Worm (Caenorhabditis elegans) whole organism, young adult: ENCODE results near the gene F48D6.4.

Experiments
- B0019.2 ChIP-seq: fragments of 200-800 bp; sonication (Bioruptor generic); conservative IDR thresholded peaks from 2 replicates; pipeline ENCODE4 v1.3.6; 2022; ENCODE audit warnings: missing genetic modification reagents, missing genetic modification characterization, missing compliant biosample characterization
- C06A6.2 ChIP-seq: fragments of 200-800 bp; sonication (Bioruptor generic); conservative IDR thresholded peaks from 2 replicates; pipeline ENCODE4 v1.3.6; 2022; ENCODE audit warnings: missing genetic modification characterization, missing compliant biosample characterization
- D2030.7 ChIP-seq: fragments of 200-800 bp; sonication (Bioruptor generic); IDR thresholded peaks from 2 replicates; pipeline ENCODE4 v1.3.6; 2022; ENCODE audit warnings: missing genetic modification reagents, missing genetic modification characterization, missing compliant biosample characterization
- F22D6.2 ChIP-seq: sonication (generic microtip); optimal IDR thresholded peaks from 2 replicates; lab custom pipeline; 2016; ENCODE audit warnings: mild to moderate bottlenecking, missing genetic modification characterization, missing compliant biosample characterization
- F49E8.2 ChIP-seq: sonication (generic microtip); optimal IDR thresholded peaks from 3 replicates; lab custom pipeline; 2017; ENCODE audit warnings: missing genetic modification characterization, mild to moderate bottlenecking, missing compliant biosample characterization, antibody characterized with exemption, moderate library complexity; ENCODE audit not compliant: insufficient read depth
- F57A8.1 ChIP-seq: fragments of 200-800 bp; sonication (Bioruptor generic); optimal IDR thresholded peaks from 2 replicates; lab custom pipeline; 2018; ENCODE audit warnings: mild to moderate bottlenecking, missing genetic modification characterization, moderate library complexity, missing compliant biosample characterization
- Y53F4B.3 ChIP-seq: fragments of 200-800 bp; sonication (Bioruptor generic); IDR thresholded peaks from 2 replicates; pipeline ENCODE4 v1.3.6; 2022; ENCODE audit warnings: missing genetic modification reagents, missing genetic modification characterization, missing compliant biosample characterization
- Y53G8AR.9 ChIP-seq: fragments of 200-800 bp; sonication (Bioruptor generic); conservative IDR thresholded peaks from 2 replicates; pipeline ENCODE4 v1.3.6; 2022; ENCODE audit warnings: missing genetic modification reagents, missing genetic modification characterization, missing compliant biosample characterization
- Y56A3A.18 ChIP-seq: fragments of 200-800 bp; sonication (Bioruptor generic); IDR thresholded peaks from 2 replicates; pipeline ENCODE4 v1.3.6; 2022; ENCODE audit warnings: missing genetic modification reagents, missing genetic modification characterization, missing compliant biosample characterization
- Y67H2A.10 ChIP-seq: fragments of 200-800 bp; sonication (Bioruptor generic); conservative IDR thresholded peaks from 2 replicates; pipeline ENCODE4 v1.3.6; 2022; ENCODE audit warnings: missing genetic modification reagents, missing genetic modification characterization, missing compliant biosample characterization
- ZK185.1 ChIP-seq: sonication (generic microtip); optimal IDR thresholded peaks from 2 replicates; lab custom pipeline; 2016; ENCODE audit warnings: mild to moderate bottlenecking, missing genetic modification characterization, missing compliant biosample characterization; ENCODE audit not compliant: poor library complexity, severe bottlenecking
- akir-1 ChIP-seq: fragments of 200-800 bp; sonication (Bioruptor generic); optimal IDR thresholded peaks from 2 replicates; lab custom pipeline; 2018; ENCODE audit warnings: mild to moderate bottlenecking, missing genetic modification characterization, moderate library complexity, missing compliant biosample characterization
- athp-1 ChIP-seq: sonication (generic microtip); optimal IDR thresholded peaks from 2 replicates; lab custom pipeline; 2017; ENCODE audit warnings: mild to moderate bottlenecking, missing genetic modification characterization, missing compliant biosample characterization
- attf-5 ChIP-seq: fragments of 200-800 bp; sonication (Bioruptor generic); optimal IDR thresholded peaks from 2 replicates; lab custom pipeline; 2018; ENCODE audit warnings: mild to moderate bottlenecking, missing genetic modification characterization, missing compliant biosample characterization
- ccch-3 ChIP-seq: fragments of 200-800 bp; sonication (Bioruptor generic); optimal IDR thresholded peaks from 2 replicates; lab custom pipeline; 2018; ENCODE audit warnings: mild to moderate bottlenecking, missing genetic modification characterization, missing compliant biosample characterization
- ceh-79 ChIP-seq: sonication (generic microtip); optimal IDR thresholded peaks from 2 replicates; lab custom pipeline; 2017; ENCODE audit warnings: mild to moderate bottlenecking, missing genetic modification characterization, missing compliant biosample characterization
- ceh-91 ChIP-seq: fragments of 200-800 bp; sonication (Bioruptor generic); IDR thresholded peaks from 2 replicates; pipeline ENCODE4 v1.3.6; 2022; ENCODE audit warnings: missing genetic modification reagents, missing genetic modification characterization, missing compliant biosample characterization
- ets-4 ChIP-seq: fragments of 200-800 bp; sonication (Bioruptor generic); optimal IDR thresholded peaks from 2 replicates; lab custom pipeline; 2018; ENCODE audit warnings: mild to moderate bottlenecking, missing genetic modification characterization, missing compliant biosample characterization
- fkh-3 ChIP-seq: sonication (generic microtip); optimal IDR thresholded peaks from 2 replicates; lab custom pipeline; 2016; ENCODE audit warnings: mild to moderate bottlenecking, missing genetic modification characterization, missing compliant biosample characterization
- him-1 ChIP-seq: sonication (generic microtip); optimal IDR thresholded peaks from 2 replicates; lab custom pipeline; 2016; ENCODE audit warnings: missing genotype, missing genetic modification reagents, missing genetic modification characterization, missing compliant biosample characterization
- hmg-1.2 ChIP-seq: fragments of 200-800 bp; sonication (Bioruptor generic); IDR thresholded peaks from 2 replicates; pipeline ENCODE4 v1.3.6; 2022; ENCODE audit warnings: missing genetic modification reagents, missing genetic modification characterization, missing compliant biosample characterization
- hmg-20 ChIP-seq: fragments of 200-800 bp; sonication (Bioruptor generic); IDR thresholded peaks from 2 replicates; pipeline ENCODE4 v1.3.6; 2022; ENCODE audit warnings: missing genetic modification reagents, missing genetic modification characterization, missing compliant biosample characterization
- hrde-1 ChIP-seq: sonication (generic microtip); optimal IDR thresholded peaks from 2 replicates; lab custom pipeline; 2016; ENCODE audit warnings: missing genetic modification characterization, mild to moderate bottlenecking, missing compliant biosample characterization, moderate library complexity, missing genotype, missing genetic modification reagents, borderline replicate concordance
- hsf-1 ChIP-seq: fragments of 200-800 bp; sonication (Bioruptor generic); IDR thresholded peaks from 2 replicates; pipeline ENCODE4 v1.3.6; 2022; ENCODE audit warnings: missing genetic modification reagents, missing genetic modification characterization, missing compliant biosample characterization
- let-526 ChIP-seq: fragments of 200-800 bp; sonication (Bioruptor generic); IDR thresholded peaks from 2 replicates; pipeline ENCODE4 v1.3.6; 2022; ENCODE audit warnings: missing genetic modification reagents, missing genetic modification characterization, missing compliant biosample characterization
- lin-26 ChIP-seq: fragments of 200-800 bp; sonication (Bioruptor generic); IDR thresholded peaks from 2 replicates; pipeline ENCODE4 v1.3.6; 2022; ENCODE audit warnings: missing genetic modification reagents, missing genetic modification characterization, missing compliant biosample characterization
- lin-40 ChIP-seq: sonication (generic microtip); optimal IDR thresholded peaks from 2 replicates; lab custom pipeline; 2016; ENCODE audit warnings: missing genetic modification characterization, mild to moderate bottlenecking, missing compliant biosample characterization, missing genotype, missing genetic modification reagents
- lsl-1 ChIP-seq: fragments of 200-800 bp; sonication (Bioruptor generic); optimal IDR thresholded peaks from 2 replicates; lab custom pipeline; 2018; ENCODE audit warnings: mild to moderate bottlenecking, missing genetic modification characterization, moderate library complexity, missing compliant biosample characterization
- madf-3 ChIP-seq: fragments of 200-800 bp; sonication (Bioruptor generic); IDR thresholded peaks from 2 replicates; pipeline ENCODE4 v1.3.6; 2022; ENCODE audit warnings: missing genetic modification reagents, missing genetic modification characterization, missing compliant biosample characterization
- mcd-1 ChIP-seq: fragments of 200-800 bp; sonication (Bioruptor generic); IDR thresholded peaks from 2 replicates; pipeline ENCODE4 v1.3.6; 2022; ENCODE audit warnings: missing genetic modification reagents, missing genetic modification characterization, missing compliant biosample characterization
- mes-4 ChIP-seq: sonication (generic microtip); optimal IDR thresholded peaks from 2 replicates; lab custom pipeline; 2016; ENCODE audit warnings: missing genotype, missing genetic modification characterization, missing compliant biosample characterization
- mxl-1 ChIP-seq: sonication (generic microtip); optimal IDR thresholded peaks from 2 replicates; lab custom pipeline; 2016; ENCODE audit warnings: missing genetic modification characterization, missing compliant biosample characterization
- nfya-1 ChIP-seq: sonication (generic microtip); optimal IDR thresholded peaks from 2 replicates; lab custom pipeline; 2017; ENCODE audit warnings: antibody characterized with exemption, missing compliant biosample characterization, missing genetic modification characterization, borderline replicate concordance; ENCODE audit not compliant: insufficient read depth
- nfyb-1 ChIP-seq: fragments of 200-800 bp; sonication (Bioruptor generic); IDR thresholded peaks from 2 replicates; pipeline ENCODE4 v1.3.6; 2022; ENCODE audit warnings: missing genetic modification reagents, missing genetic modification characterization, missing compliant biosample characterization
- nhr-27 ChIP-seq: fragments of 200-800 bp; sonication (Bioruptor generic); optimal IDR thresholded peaks from 2 replicates; lab custom pipeline; 2018; ENCODE audit warnings: mild to moderate bottlenecking, missing genetic modification characterization, moderate library complexity, missing compliant biosample characterization
- nhr-90 ChIP-seq: sonication (generic microtip); optimal IDR thresholded peaks from 2 replicates; lab custom pipeline; 2016; ENCODE audit warnings: missing genotype, mild to moderate bottlenecking, missing genetic modification characterization, missing compliant biosample characterization
- pbrm-1 ChIP-seq: fragments of 200-800 bp; sonication (Bioruptor generic); IDR thresholded peaks from 2 replicates; pipeline ENCODE4 v1.3.6; 2022; ENCODE audit warnings: missing genetic modification reagents, missing genetic modification characterization, missing compliant biosample characterization
- snpc-1.1 ChIP-seq: sonication (generic microtip); optimal IDR thresholded peaks from 2 replicates; lab custom pipeline; 2017; ENCODE audit warnings: missing genetic modification characterization, mild to moderate bottlenecking, missing compliant biosample characterization, antibody characterized with exemption, moderate library complexity, missing genotype, missing genetic modification reagents; ENCODE audit not compliant: insufficient read depth
- snpc-1.3 ChIP-seq: sonication (generic microtip); optimal IDR thresholded peaks from 2 replicates; lab custom pipeline; 2017; ENCODE audit warnings: missing genetic modification characterization, mild to moderate bottlenecking, missing compliant biosample characterization, antibody characterized with exemption, moderate library complexity, missing genotype, missing genetic modification reagents; ENCODE audit not compliant: insufficient read depth
- snpc-3.4 ChIP-seq: sonication (generic microtip); optimal IDR thresholded peaks from 2 replicates; lab custom pipeline; 2017; ENCODE audit warnings: missing genetic modification characterization, mild to moderate bottlenecking, missing compliant biosample characterization, antibody characterized with exemption, moderate library complexity, missing genotype, missing genetic modification reagents
- tlf-1 ChIP-seq: fragments of 200-800 bp; sonication (Bioruptor generic); optimal IDR thresholded peaks from 2 replicates; lab custom pipeline; 2018; ENCODE audit warnings: mild to moderate bottlenecking, missing genetic modification characterization, missing compliant biosample characterization
- unc-62 ChIP-seq: fragments of 150-350 bp; optimal IDR thresholded peaks from 2 replicates; lab custom pipeline; 2014; ENCODE audit warnings: missing biosample characterization, missing genetic modification reagents, missing genetic modification characterization
- xnd-1 ChIP-seq: sonication (generic microtip); optimal IDR thresholded peaks from 2 replicates; lab custom pipeline; 2016; ENCODE audit warnings: missing genotype, missing genetic modification reagents, missing genetic modification characterization, missing compliant biosample characterization
- zim-3 ChIP-seq: sonication (generic microtip); optimal IDR thresholded peaks from 2 replicates; lab custom pipeline; 2017; ENCODE audit warnings: mild to moderate bottlenecking, missing genetic modification characterization, moderate library complexity, missing compliant biosample characterization
- ztf-25 ChIP-seq: fragments of 200-800 bp; sonication (Bioruptor generic); IDR thresholded peaks from 2 replicates; pipeline ENCODE4 v1.3.6; 2022; ENCODE audit warnings: missing genetic modification reagents, missing genetic modification characterization, missing compliant biosample characterization
- ztf-26 ChIP-seq: sonication (generic microtip); optimal IDR thresholded peaks from 2 replicates; lab custom pipeline; 2017; ENCODE audit warnings: missing genetic modification characterization, missing compliant biosample characterization
- ztf-3 ChIP-seq: fragments of 200-800 bp; sonication (Bioruptor generic); optimal IDR thresholded peaks from 2 replicates; lab custom pipeline; 2018; ENCODE audit warnings: mild to moderate bottlenecking, missing genetic modification characterization, missing compliant biosample characterization
- ztf-6 ChIP-seq: fragments of 200-800 bp; sonication (Bioruptor generic); IDR thresholded peaks from 2 replicates; pipeline ENCODE4 v1.3.6; 2022; ENCODE audit warnings: missing genetic modification reagents, missing genetic modification characterization, missing compliant biosample characterization

F48D6.4 gene

ce11 chrX:4209131-4209530, 37.9 kb downstream of the F48D6.4 start:
- TF ChIP-seq ztf-6 (GFP tag; lab: Robert Waterston, UW): peak; percentile 96
- peak; percentile 87 for TF ChIP-seq ccch-3 (GFP tag; lab: Kevin White, UChicago)
- peak; percentile 98 for TF ChIP-seq nfyb-1 (GFP tag; lab: Robert Waterston, UW)
- peak; percentile 97 for TF ChIP-seq hmg-20 (GFP tag; lab: Robert Waterston, UW)
- TF ChIP-seq snpc-1.3 (tag; lab: Kevin White, UChicago): peak; percentile 75
- TF ChIP-seq xnd-1 (tag; lab: Kevin White, UChicago): no peak
- no peak for TF ChIP-seq lsl-1
- TF ChIP-seq ztf-3 (GFP tag; lab: Kevin White, UChicago): peak; percentile 90
- TF ChIP-seq nhr-90 (tag; lab: Kevin White, UChicago): peak; percentile 91
- no peak for TF ChIP-seq mxl-1 (tag; lab: Kevin White, UChicago)
- no peak for TF ChIP-seq hrde-1 (tag; lab: Kevin White, UChicago)
- TF ChIP-seq Y53G8AR.9 (GFP tag; lab: Robert Waterston, UW): peak; percentile 99
- no peak for TF ChIP-seq snpc-1.1 (tag; lab: Kevin White, UChicago)
- TF ChIP-seq lin-26 (GFP tag; lab: Robert Waterston, UW): peak; percentile 86
- TF ChIP-seq ceh-91: peak; percentile 22; the same call in 1 of the 2 replicates
- peak; percentile 100 for TF ChIP-seq lin-40 (tag; lab: Kevin White, UChicago)
- TF ChIP-seq zim-3: peak; percentile 71
- peak; percentile 97 for TF ChIP-seq pbrm-1
- peak; percentile 100 for TF ChIP-seq ztf-26
- peak; percentile 90 for TF ChIP-seq hmg-1.2 (GFP tag; lab: Robert Waterston, UW)
- TF ChIP-seq hsf-1 (GFP tag; lab: Robert Waterston, UW): 0 out of 2 replicates have a peak, but pooled peaks have one; percentile 28
- peak; percentile 98 for TF ChIP-seq C06A6.2 (GFP tag; lab: Robert Waterston, UW)
- peak; percentile 90 for TF ChIP-seq ets-4 (GFP tag; lab: Kevin White, UChicago)
- TF ChIP-seq ZK185.1: peak; percentile 98
- peak; percentile 6 for TF ChIP-seq F49E8.2 (tag; lab: Kevin White, UChicago)
- TF ChIP-seq snpc-3.4: peak; percentile 12
- TF ChIP-seq ceh-79 (tag; lab: Kevin White, UChicago): peak; percentile 57
- peak; percentile 100 for TF ChIP-seq Y56A3A.18 (GFP tag; lab: Robert Waterston, UW)
- peak; percentile 54 for TF ChIP-seq attf-5 (GFP tag; lab: Kevin White, UChicago)
- TF ChIP-seq nfya-1 (tag; lab: Kevin White, UChicago): no peak
- peak; percentile 64 for TF ChIP-seq F57A8.1 (GFP tag; lab: Kevin White, UChicago)
- TF ChIP-seq fkh-3 (tag; lab: Kevin White, UChicago): no peak
- peak; percentile 77 for TF ChIP-seq akir-1 (GFP tag; lab: Kevin White, UChicago)
- no peak for TF ChIP-seq D2030.7 (GFP tag; lab: Robert Waterston, UW)
- peak; percentile 39 for TF ChIP-seq unc-62 (GFP tag; lab: Kevin White, UChicago)
- TF ChIP-seq B0019.2 (GFP tag; lab: Robert Waterston, UW): no peak
- TF ChIP-seq nhr-27 (tag; lab: Kevin White, UChicago): peak; percentile 89
- TF ChIP-seq mes-4 (tag; lab: Kevin White, UChicago): no peak
- peak; percentile 68 for TF ChIP-seq athp-1
- 0 out of 2 replicates have a peak, but pooled peaks have one; percentile 34 for TF ChIP-seq Y67H2A.10 (GFP tag; lab: Robert Waterston, UW)
- peak; percentile 24 for TF ChIP-seq him-1 (tag; lab: Kevin White, UChicago)
- no peak for TF ChIP-seq Y53F4B.3 (GFP tag; lab: Robert Waterston, UW)
- peak; percentile 99 for TF ChIP-seq tlf-1 (GFP tag; lab: Kevin White, UChicago)
- peak; percentile 97 for TF ChIP-seq let-526
- TF ChIP-seq mcd-1 (GFP tag; lab: Robert Waterston, UW): peak; percentile 92
- TF ChIP-seq madf-3 (GFP tag; lab: Robert Waterston, UW): peak; percentile 90
- TF ChIP-seq F22D6.2 (tag; lab: Kevin White, UChicago): peak; percentile 96
- no peak for TF ChIP-seq ztf-25 (GFP tag; lab: Robert Waterston, UW)
